Worm (Caenorhabditis elegans) whole organism, late embryonic: ENCODE measurements around the gene C09B9.7.
A peak's percentile ranks its signal among the peaks of the same experiment; 100 is the strongest.

Experiments
- K02D7.2 ChIP-seq: sonication (generic microtip); optimal IDR thresholded peaks from 2 replicates; lab custom pipeline; 2017; ENCODE audit warnings: mild to moderate bottlenecking, missing genetic modification characterization, missing compliant biosample characterization
- T23F11.4 ChIP-seq: fragments of 200-800 bp; sonication (Bioruptor generic); optimal IDR thresholded peaks from 2 replicates; lab custom pipeline; 2018; ENCODE audit warnings: mild to moderate bottlenecking, missing genetic modification characterization, missing compliant biosample characterization
- Y22D7AL.16 ChIP-seq: sonication (generic microtip); optimal IDR thresholded peaks from 2 replicates; lab custom pipeline; 2016; ENCODE audit warnings: missing genetic modification characterization, missing compliant biosample characterization
- ahr-1 ChIP-seq: sonication (generic microtip); optimal IDR thresholded peaks from 2 replicates; lab custom pipeline; 2016; ENCODE audit warnings: missing genetic modification characterization, missing compliant biosample characterization
- ama-1 ChIP-seq: fragments of 150-350 bp; optimal IDR thresholded peaks from 2 replicates; lab custom pipeline; 2014
- ceh-14 ChIP-seq: sonication (generic microtip); optimal IDR thresholded peaks from 2 replicates; lab custom pipeline; 2016; ENCODE audit warnings: missing genotype, missing genetic modification characterization, missing compliant biosample characterization
- ceh-18 ChIP-seq: sonication (generic microtip); optimal IDR thresholded peaks from 2 replicates; lab custom pipeline; 2016; ENCODE audit warnings: missing genetic modification characterization, missing compliant biosample characterization
- ceh-19 ChIP-seq: fragments of 200-800 bp; sonication (Bioruptor generic); optimal IDR thresholded peaks from 2 replicates; lab custom pipeline; 2018; ENCODE audit warnings: mild to moderate bottlenecking, missing genetic modification characterization, missing compliant biosample characterization
- ceh-2 ChIP-seq: sonication (generic microtip); optimal IDR thresholded peaks from 2 replicates; lab custom pipeline; 2016; ENCODE audit warnings: missing genotype, missing genetic modification characterization, missing compliant biosample characterization
- ceh-30 ChIP-seq: fragments of 150-350 bp; optimal IDR thresholded peaks from 2 replicates; lab custom pipeline; 2014; ENCODE audit warnings: missing biosample characterization, missing genetic modification characterization
- ceh-31 ChIP-seq: sonication (generic microtip); optimal IDR thresholded peaks from 2 replicates; lab custom pipeline; 2016; ENCODE audit warnings: missing genetic modification characterization, missing compliant biosample characterization
- dmd-4 ChIP-seq: sonication (generic microtip); optimal IDR thresholded peaks from 2 replicates; lab custom pipeline; 2016; ENCODE audit warnings: borderline replicate concordance, missing genetic modification characterization, missing compliant biosample characterization
- dve-1 ChIP-seq: sonication (generic microtip); optimal IDR thresholded peaks from 2 replicates; lab custom pipeline; 2017; ENCODE audit warnings: antibody characterized with exemption, mild to moderate bottlenecking, missing genetic modification characterization, missing compliant biosample characterization
- elt-4 ChIP-seq: sonication (generic microtip); optimal IDR thresholded peaks from 2 replicates; lab custom pipeline; 2016; ENCODE audit warnings: missing genetic modification characterization, missing compliant biosample characterization
- ets-4 ChIP-seq: sonication (generic microtip); optimal IDR thresholded peaks from 2 replicates; lab custom pipeline; 2016; ENCODE audit warnings: missing genetic modification characterization, missing compliant biosample characterization
- eyg-1 ChIP-seq: sonication (generic microtip); optimal IDR thresholded peaks from 2 replicates; lab custom pipeline; 2016; ENCODE audit warnings: missing genotype, missing genetic modification characterization, missing compliant biosample characterization
- fkh-6 ChIP-seq: sonication (generic microtip); optimal IDR thresholded peaks from 2 replicates; lab custom pipeline; 2016; ENCODE audit warnings: missing genetic modification characterization, missing compliant biosample characterization
- gmeb-2 ChIP-seq: sonication (generic microtip); optimal IDR thresholded peaks from 2 replicates; lab custom pipeline; 2016; ENCODE audit warnings: missing genetic modification characterization, inconsistent platforms, missing compliant biosample characterization
- hlh-13 ChIP-seq: fragments of 200-800 bp; sonication (Bioruptor generic); optimal IDR thresholded peaks from 2 replicates; lab custom pipeline; 2018; ENCODE audit warnings: mild to moderate bottlenecking, missing genetic modification characterization, missing compliant biosample characterization
- hlh-15 ChIP-seq: sonication (generic microtip); optimal IDR thresholded peaks from 2 replicates; lab custom pipeline; 2016; ENCODE audit warnings: missing genetic modification characterization, missing compliant biosample characterization
- lin-11 ChIP-seq: fragments of 200-800 bp; sonication (Bioruptor generic); optimal IDR thresholded peaks from 2 replicates; lab custom pipeline; 2018; ENCODE audit warnings: mild to moderate bottlenecking, missing genetic modification characterization, missing compliant biosample characterization
- madf-2 ChIP-seq: sonication (generic microtip); optimal IDR thresholded peaks from 2 replicates; lab custom pipeline; 2017; ENCODE audit warnings: missing genetic modification characterization, missing compliant biosample characterization
- mec-3 ChIP-seq: sonication (generic microtip); optimal IDR thresholded peaks from 2 replicates; lab custom pipeline; 2016; ENCODE audit warnings: borderline replicate concordance, missing genetic modification characterization, missing compliant biosample characterization
- nfya-1 ChIP-seq: sonication (generic microtip); optimal IDR thresholded peaks from 2 replicates; lab custom pipeline; 2017; ENCODE audit warnings: missing genetic modification characterization, mild to moderate bottlenecking, missing compliant biosample characterization, antibody characterized with exemption, moderate library complexity
- npax-4 ChIP-seq: sonication (generic microtip); optimal IDR thresholded peaks from 2 replicates; lab custom pipeline; 2016; ENCODE audit warnings: missing genetic modification characterization, missing compliant biosample characterization
- pat-9 ChIP-seq: fragments of 200-800 bp; sonication (Bioruptor generic); optimal IDR thresholded peaks from 2 replicates; lab custom pipeline; 2018; ENCODE audit warnings: mild to moderate bottlenecking, missing genetic modification characterization, moderate library complexity, missing compliant biosample characterization
- pax-1 ChIP-seq: fragments of 150-350 bp; optimal IDR thresholded peaks from 2 replicates; lab custom pipeline; 2014; ENCODE audit warnings: missing biosample characterization, missing genetic modification characterization
- pha-2 ChIP-seq: sonication (generic microtip); optimal IDR thresholded peaks from 2 replicates; lab custom pipeline; 2017; ENCODE audit warnings: mild to moderate bottlenecking, missing genetic modification characterization, missing compliant biosample characterization
- pha-4 ChIP-seq: fragments of 150-350 bp; optimal IDR thresholded peaks from 2 replicates; lab custom pipeline; 2018; ENCODE audit warnings: missing biosample characterization, missing genetic modification reagents, missing genetic modification characterization
- pros-1 ChIP-seq: fragments of 150-350 bp; optimal IDR thresholded peaks from 2 replicates; lab custom pipeline; 2014; ENCODE audit warnings: missing biosample characterization, missing genetic modification reagents, missing genetic modification characterization
- ref-2 ChIP-seq: sonication (generic microtip); optimal IDR thresholded peaks from 2 replicates; lab custom pipeline; 2016; ENCODE audit warnings: missing genetic modification characterization, missing compliant biosample characterization
- sox-2 ChIP-seq: fragments of 200-800 bp; sonication (Bioruptor generic); IDR thresholded peaks from 2 replicates; pipeline ENCODE4 v1.3.6; 2022; ENCODE audit warnings: missing genetic modification reagents, missing genetic modification characterization, missing compliant biosample characterization
- syd-9 ChIP-seq: sonication (generic microtip); optimal IDR thresholded peaks from 2 replicates; lab custom pipeline; 2016; ENCODE audit warnings: mild to moderate bottlenecking, missing genetic modification characterization, moderate library complexity, missing compliant biosample characterization
- unc-3 ChIP-seq, 2 experiments: fragments of 200-800 bp in 1 of 2; sonication (Bioruptor generic) in 1 of 2; sonication (generic microtip) in 1 of 2; conservative IDR thresholded peaks in 1 of 2; optimal IDR thresholded peaks in 1 of 2; 2 replicates each; pipeline versions ENCODE4 v1.3.6 to Lab custom; 2016 to 2022; ENCODE audit warnings: missing compliant biosample characterization in 2 of 2, missing genetic modification characterization in 2 of 2, missing genetic modification reagents in 1 of 2
- unc-42 ChIP-seq: sonication (generic microtip); optimal IDR thresholded peaks from 2 replicates; lab custom pipeline; 2016; ENCODE audit warnings: missing genotype, missing genetic modification characterization, missing compliant biosample characterization
- unc-86 ChIP-seq: sonication (generic microtip); optimal IDR thresholded peaks from 2 replicates; lab custom pipeline; 2016; ENCODE audit warnings: missing genetic modification characterization, missing compliant biosample characterization
- ztf-16 ChIP-seq: sonication (generic microtip); optimal IDR thresholded peaks from 2 replicates; lab custom pipeline; 2017; ENCODE audit warnings: missing genetic modification characterization, missing compliant biosample characterization

The C09B9.7 gene

DNA sequence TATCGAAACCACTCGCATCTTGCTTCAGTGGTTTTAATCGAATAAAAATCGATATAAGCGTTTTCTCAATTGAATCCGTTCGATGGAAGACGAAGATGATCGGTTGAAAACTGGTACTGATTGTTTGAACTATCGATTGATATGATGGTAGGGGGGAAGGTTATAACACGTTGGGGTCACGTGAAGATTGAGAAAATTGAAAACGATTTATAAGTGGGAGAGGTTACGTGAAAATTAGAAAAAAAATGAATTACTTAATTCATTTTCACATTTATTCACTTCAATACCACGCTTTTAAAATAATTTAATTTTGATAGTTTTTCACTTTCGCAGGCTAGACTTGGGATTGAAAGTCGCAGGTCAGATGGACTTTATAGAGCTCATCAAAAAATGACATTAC lies at the start of gene C09B9.7:
Gene C09B9.7, minus strand, starts transcription at position 101 of the 400 bp plus-strand sequence.
- TF ChIP-seq T23F11.4, result no peak
- TF ChIP-seq eyg-1 (tag; lab: Kevin White, UChicago), result no peak
- TF ChIP-seq unc-42 (tag; lab: Kevin White, UChicago), result no peak
- no peak for TF ChIP-seq ceh-2 (tag; lab: Kevin White, UChicago)
- no peak for TF ChIP-seq madf-2 (tag; lab: Kevin White, UChicago)
- no peak for TF ChIP-seq ceh-19 (GFP tag; lab: Kevin White, UChicago)
- no peak for TF ChIP-seq ref-2 (tag; lab: Kevin White, UChicago)
- TF ChIP-seq hlh-13 (GFP tag; lab: Kevin White, UChicago), result no peak
- no peak for TF ChIP-seq hlh-15
- TF ChIP-seq pat-9, result no peak
- no peak for TF ChIP-seq npax-4
- no peak for TF ChIP-seq pros-1 (tag; lab: Kevin White, UChicago)

DNA sequence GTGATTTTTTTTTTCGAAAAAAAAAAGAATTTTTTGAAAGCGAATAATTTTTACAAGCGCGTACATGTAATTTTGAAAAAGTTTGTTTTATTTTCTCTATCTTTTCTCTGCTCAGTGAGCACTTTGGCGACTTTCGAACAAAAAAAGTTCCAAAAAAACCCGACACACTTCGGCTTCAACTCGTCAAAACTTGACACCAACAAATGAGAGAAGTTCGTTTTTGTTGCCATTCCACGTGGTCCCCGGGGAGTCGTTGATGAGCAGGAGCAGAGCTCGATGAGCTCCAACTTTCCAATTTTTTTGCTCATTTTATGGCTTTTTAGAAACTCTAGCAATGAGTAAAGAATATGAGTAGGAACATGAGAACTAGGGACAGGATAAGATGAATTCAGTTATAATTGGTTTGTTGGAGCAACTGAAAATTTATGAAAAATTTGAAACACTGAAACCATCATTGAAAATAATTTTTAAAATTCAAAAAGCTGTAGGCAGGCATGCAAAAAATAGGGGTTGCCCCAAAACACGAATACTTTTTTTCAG lies 49.6 kb upstream of the C09B9.7 start:
- no peak for TF ChIP-seq ceh-2 (tag; lab: Kevin White, UChicago)
- no peak for TF ChIP-seq ceh-31 (tag; lab: Kevin White, UChicago)
- no peak for TF ChIP-seq dve-1
- no peak for TF ChIP-seq ets-4 (tag; lab: Kevin White, UChicago)
- no peak for TF ChIP-seq dmd-4 (tag; lab: Kevin White, UChicago)
- TF ChIP-seq elt-4 (tag; lab: Kevin White, UChicago), result no peak
- TF ChIP-seq ref-2 (tag; lab: Kevin White, UChicago), result no peak
- no peak for TF ChIP-seq fkh-6 (tag; lab: Kevin White, UChicago)
- no peak for TF ChIP-seq pax-1 (tag; lab: Kevin White, UChicago)
- TF ChIP-seq unc-86 (tag; lab: Kevin White, UChicago), result no peak
- TF ChIP-seq ztf-16 (tag; lab: Kevin White, UChicago), result no peak
- no peak for TF ChIP-seq unc-3 (GFP tag; conservative IDR thresholded peaks at IDR 0.05; lab: Robert Waterston, UW)
- no peak for TF ChIP-seq unc-3 (tag; optimal IDR thresholded peaks at IDR 0.05; lab: Kevin White, UChicago)
- no peak for TF ChIP-seq pat-9
- no peak for TF ChIP-seq nfya-1 (tag; lab: Kevin White, UChicago)
- no peak for TF ChIP-seq hlh-15
- TF ChIP-seq K02D7.2 (tag; lab: Kevin White, UChicago), result no peak
- TF ChIP-seq ceh-18, result no peak
- no peak for TF ChIP-seq syd-9 (tag; lab: Kevin White, UChicago)
- no peak for TF ChIP-seq unc-42 (tag; lab: Kevin White, UChicago)
- TF ChIP-seq ceh-30, result no peak

DNA sequence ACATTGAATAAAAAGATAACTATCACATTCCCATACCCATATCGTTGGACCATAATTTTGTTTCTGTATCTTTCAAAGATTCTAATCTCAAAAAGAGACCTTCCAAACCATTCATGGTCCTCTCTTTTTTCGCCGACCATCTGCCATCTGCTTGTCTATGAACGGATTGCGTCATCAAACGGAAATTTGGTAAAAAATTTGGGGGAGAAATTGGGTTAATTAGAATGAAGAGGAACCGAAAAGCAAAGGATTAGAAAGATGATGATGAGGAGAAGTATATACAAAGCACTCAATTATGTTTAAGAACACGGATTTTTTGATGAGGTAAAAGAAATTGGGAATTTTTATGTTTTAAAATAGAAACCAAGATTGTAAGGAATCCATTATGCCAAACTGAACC lies 49.1 kb upstream of the C09B9.7 start:
- no peak for TF ChIP-seq unc-3 (GFP tag; conservative IDR thresholded peaks at IDR 0.05; lab: Robert Waterston, UW)
- no peak for TF ChIP-seq unc-3 (tag; optimal IDR thresholded peaks at IDR 0.05; lab: Kevin White, UChicago)
- TF ChIP-seq dmd-4 (tag; lab: Kevin White, UChicago), result no peak
- TF ChIP-seq madf-2 (tag; lab: Kevin White, UChicago), result no peak
- TF ChIP-seq ceh-14 (tag; lab: Kevin White, UChicago), result no peak
- no peak for TF ChIP-seq ceh-31 (tag; lab: Kevin White, UChicago)
- TF ChIP-seq ama-1 (lab: Kevin White, UChicago), result no peak
- no peak for TF ChIP-seq pha-4
- no peak for TF ChIP-seq sox-2
- TF ChIP-seq lin-11 (tag; lab: Kevin White, UChicago), result no peak
- no peak for TF ChIP-seq mec-3
- no peak for TF ChIP-seq Y22D7AL.16
- no peak for TF ChIP-seq pros-1 (tag; lab: Kevin White, UChicago)
- TF ChIP-seq pha-2 (tag; lab: Kevin White, UChicago), result no peak
- TF ChIP-seq ahr-1, result no peak

DNA sequence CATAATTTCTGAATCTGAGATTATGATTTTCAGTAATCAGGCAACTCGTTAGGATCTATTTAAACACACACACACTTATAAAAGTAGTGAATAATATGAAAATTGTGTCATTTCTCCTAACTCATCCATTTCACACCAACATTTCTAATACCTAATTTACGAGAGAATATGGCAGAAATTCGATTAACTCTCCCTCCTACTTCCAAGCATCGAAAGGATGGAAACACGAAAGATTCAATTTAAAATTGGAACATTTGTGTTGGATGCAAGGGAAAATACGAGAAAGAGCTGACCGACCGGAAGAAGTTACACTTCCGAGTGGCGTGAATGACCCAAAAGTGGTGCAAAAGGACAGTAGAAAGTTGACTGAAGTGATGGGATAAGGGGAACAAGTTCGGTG lies 48.1 kb upstream of the C09B9.7 start:
- peak; percentile 88 for TF ChIP-seq unc-42 (tag; lab: Kevin White, UChicago)
- TF ChIP-seq gmeb-2 (tag; lab: Kevin White, UChicago), result no peak
- TF ChIP-seq ceh-30, result no peak
- TF ChIP-seq, all 69 proteins: peak for 1
